Fruit fly (Drosophila melanogaster) whole organism, prepupa: ENCODE measurements around the gene CG15498.
A peak's percentile ranks its signal among the peaks of the same experiment; 100 is the strongest.

Experiments
- CG3032 ChIP-seq: fragments of 200-800 bp; optimal IDR thresholded peaks from 2 replicates; lab custom pipeline; 2019; ENCODE audit warnings: missing biosample characterization, mild to moderate bottlenecking, missing genetic modification characterization, moderate library complexity
- CG3919 ChIP-seq: fragments of 200-800 bp; sonication (Bioruptor generic); optimal IDR thresholded peaks from 3 replicates; lab custom pipeline; 2016; ENCODE audit warnings: missing biosample characterization, missing genetic modification characterization
- CG4318 ChIP-seq: fragments of 200-800 bp; sonication (Bioruptor generic); optimal IDR thresholded peaks from 3 replicates; lab custom pipeline; 2017; ENCODE audit warnings: missing biosample characterization, mild to moderate bottlenecking, missing genetic modification characterization
- CG6276 ChIP-seq: fragments of 200-800 bp; sonication (Bioruptor generic); optimal IDR thresholded peaks from 2 replicates; lab custom pipeline; 2017; ENCODE audit warnings: missing biosample characterization, mild to moderate bottlenecking, missing genetic modification characterization
- CG7368 ChIP-seq: fragments of 200-800 bp; sonication (Bioruptor generic); optimal IDR thresholded peaks from 3 replicates; lab custom pipeline; 2016; ENCODE audit warnings: missing biosample characterization, missing genetic modification characterization
- Eip93F ChIP-seq: fragments of 200-800 bp; sonication (Bioruptor generic); optimal IDR thresholded peaks from 2 replicates; lab custom pipeline; 2016; ENCODE audit warnings: missing biosample characterization, mild to moderate bottlenecking, missing genetic modification characterization
- Hr38 ChIP-seq: sonication (Bioruptor generic); optimal IDR thresholded peaks from 2 replicates; lab custom pipeline; 2016; ENCODE audit warnings: missing biosample characterization, missing genetic modification characterization
- Sox14 ChIP-seq: fragments of 200-800 bp; sonication (Bioruptor generic); optimal IDR thresholded peaks from 3 replicates; lab custom pipeline; 2016; ENCODE audit warnings: missing biosample characterization, missing genetic modification characterization
- eg ChIP-seq: fragments of 200-800 bp; sonication (Bioruptor generic); IDR thresholded peaks from 3 replicates; pipeline ENCODE4 v1.3.6; 2022; ENCODE audit warnings: missing biosample characterization, missing genetic modification characterization
- fd85E ChIP-seq: fragments of 200-800 bp; sonication (Bioruptor generic); optimal IDR thresholded peaks from 3 replicates; lab custom pipeline; 2016; ENCODE audit warnings: missing biosample characterization, missing genetic modification characterization
- spab ChIP-seq: fragments of 200-800 bp; sonication (Bioruptor generic); optimal IDR thresholded peaks from 2 replicates; lab custom pipeline; 2017; ENCODE audit warnings: missing biosample characterization, mild to moderate bottlenecking, missing genetic modification characterization, missing genetic modification reagents
- svp ChIP-seq: fragments of 200-800 bp; sonication (Bioruptor generic); peaks from one replicate; lab custom pipeline; 2016; ENCODE audit warnings: missing biosample characterization, missing genetic modification characterization

DNA sequence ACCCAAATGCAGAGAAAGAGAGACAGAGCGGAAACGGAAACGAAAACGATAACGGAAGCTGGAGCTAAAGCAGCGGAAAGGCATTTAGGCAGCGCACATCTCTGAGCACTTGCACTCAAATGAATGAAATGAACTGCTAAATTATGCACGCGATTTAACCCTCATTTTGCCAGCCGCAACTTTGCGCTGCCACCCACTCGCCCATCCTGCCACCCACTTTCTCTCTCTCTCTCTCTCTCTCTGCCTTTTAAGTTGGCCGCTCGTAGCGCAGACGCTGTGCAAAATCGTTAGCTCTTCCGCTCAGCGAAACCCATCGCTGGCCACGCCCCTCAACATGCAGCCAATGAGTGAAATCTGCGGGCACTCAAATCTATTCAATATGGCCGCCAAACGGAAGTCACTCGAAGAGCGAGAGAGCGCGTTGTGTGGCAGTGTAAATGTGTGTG lies 7.5 kb downstream of the CG15498 start:
- no peak for TF ChIP-seq CG3032 (tag; lab: Kevin White, UChicago)
- no peak for TF ChIP-seq fd85E (GFP tag; lab: Kevin White, UChicago)
- TF ChIP-seq CG7368 (GFP tag; lab: Kevin White, UChicago), result no peak
- TF ChIP-seq CG6276 (GFP tag; lab: Kevin White, UChicago), result no peak
- no peak for TF ChIP-seq Sox14
- peak; percentile 19 for TF ChIP-seq CG3919 (GFP tag; lab: Kevin White, UChicago)
- no peak for TF ChIP-seq Eip93F
- no peak for TF ChIP-seq Hr38
- TF ChIP-seq eg (GFP tag; lab: Robert Waterston, UW), result no peak
- TF ChIP-seq CG4318, result no peak
- TF ChIP-seq svp (GFP tag; lab: Kevin White, UChicago), result peak; percentile 30
- no peak for TF ChIP-seq spab
